Worm (Caenorhabditis elegans) whole organism, young adult: ENCODE measurements around the gene B0238.15.

Source experiments
- C17E4.6 ChIP-seq: fragments of 200-800 bp; sonication (Bioruptor generic); IDR thresholded peaks from 2 replicates; pipeline ENCODE4 v1.3.6; 2022; ENCODE audit warnings: missing genetic modification reagents, missing genetic modification characterization, missing compliant biosample characterization
- F10E7.11 ChIP-seq: sonication (generic microtip); optimal IDR thresholded peaks from 2 replicates; lab custom pipeline; 2017; ENCODE audit warnings: mild to moderate bottlenecking, missing genetic modification characterization, moderate library complexity, missing compliant biosample characterization
- F22D6.2 ChIP-seq: sonication (generic microtip); optimal IDR thresholded peaks from 2 replicates; lab custom pipeline; 2016; ENCODE audit warnings: mild to moderate bottlenecking, missing genetic modification characterization, missing compliant biosample characterization
- F33H1.4 ChIP-seq: fragments of 200-800 bp; sonication (Bioruptor generic); IDR thresholded peaks from 2 replicates; pipeline ENCODE4 v1.3.6; 2022; ENCODE audit warnings: missing genetic modification reagents, missing genetic modification characterization, missing compliant biosample characterization
- F37B4.10 ChIP-seq: fragments of 200-800 bp; sonication (Bioruptor generic); IDR thresholded peaks from 2 replicates; pipeline ENCODE4 v1.3.6; 2022; ENCODE audit warnings: missing genetic modification characterization, missing compliant biosample characterization
- F39B2.1 ChIP-seq: fragments of 200-800 bp; sonication (Bioruptor generic); IDR thresholded peaks from 2 replicates; pipeline ENCODE4 v1.3.6; 2022; ENCODE audit warnings: missing genetic modification reagents, missing genetic modification characterization, missing compliant biosample characterization
- K11D2.4 ChIP-seq: fragments of 200-800 bp; sonication (Bioruptor generic); IDR thresholded peaks from 2 replicates; pipeline ENCODE4 v1.3.6; 2022; ENCODE audit warnings: missing genetic modification reagents, missing genetic modification characterization, missing compliant biosample characterization
- T07F8.4 ChIP-seq: sonication (generic microtip); optimal IDR thresholded peaks from 2 replicates; lab custom pipeline; 2016; ENCODE audit warnings: mild to moderate bottlenecking, missing genetic modification characterization, moderate library complexity, missing compliant biosample characterization
- ZK185.1 ChIP-seq: sonication (generic microtip); optimal IDR thresholded peaks from 2 replicates; lab custom pipeline; 2016; ENCODE audit warnings: mild to moderate bottlenecking, missing genetic modification characterization, missing compliant biosample characterization; ENCODE audit not compliant: poor library complexity, severe bottlenecking
- athp-1 ChIP-seq: sonication (generic microtip); optimal IDR thresholded peaks from 2 replicates; lab custom pipeline; 2017; ENCODE audit warnings: mild to moderate bottlenecking, missing genetic modification characterization, missing compliant biosample characterization
- attf-6 ChIP-seq: fragments of 200-800 bp; sonication (Bioruptor generic); IDR thresholded peaks from 2 replicates; pipeline ENCODE4 v1.3.6; 2022; ENCODE audit warnings: missing genetic modification reagents, missing genetic modification characterization, missing compliant biosample characterization
- ceh-27 ChIP-seq: fragments of 200-800 bp; sonication (Bioruptor generic); optimal IDR thresholded peaks from 2 replicates; lab custom pipeline; 2018; ENCODE audit warnings: mild to moderate bottlenecking, missing genetic modification characterization, moderate library complexity, missing compliant biosample characterization
- die-1 ChIP-seq: sonication (generic microtip); optimal IDR thresholded peaks from 2 replicates; lab custom pipeline; 2016; ENCODE audit warnings: missing genotype, mild to moderate bottlenecking, missing genetic modification characterization, missing compliant biosample characterization
- dox-1 ChIP-seq: fragments of 200-800 bp; sonication (Bioruptor generic); IDR thresholded peaks from 2 replicates; pipeline ENCODE4 v1.3.6; 2022; ENCODE audit warnings: missing genetic modification reagents, missing genetic modification characterization, missing compliant biosample characterization
- dpff-1 ChIP-seq: sonication (generic microtip); optimal IDR thresholded peaks from 2 replicates; lab custom pipeline; 2017; ENCODE audit warnings: mild to moderate bottlenecking, missing genetic modification characterization, missing compliant biosample characterization
- dpl-1 ChIP-seq: fragments of 150-350 bp; optimal IDR thresholded peaks from 2 replicates; lab custom pipeline; 2014; ENCODE audit warnings: missing biosample characterization, missing genetic modification reagents, missing genetic modification characterization
- egl-44 ChIP-seq: fragments of 200-800 bp; sonication (Bioruptor generic); IDR thresholded peaks from 2 replicates; pipeline ENCODE4 v1.3.6; 2022; ENCODE audit warnings: missing genetic modification reagents, missing genetic modification characterization, missing compliant biosample characterization
- fkh-3 ChIP-seq: sonication (generic microtip); optimal IDR thresholded peaks from 2 replicates; lab custom pipeline; 2016; ENCODE audit warnings: mild to moderate bottlenecking, missing genetic modification characterization, missing compliant biosample characterization
- hlh-12 ChIP-seq: sonication (generic microtip); optimal IDR thresholded peaks from 2 replicates; lab custom pipeline; 2016; ENCODE audit warnings: missing genetic modification characterization, missing compliant biosample characterization
- hrde-1 ChIP-seq: sonication (generic microtip); optimal IDR thresholded peaks from 2 replicates; lab custom pipeline; 2016; ENCODE audit warnings: missing genetic modification characterization, mild to moderate bottlenecking, missing compliant biosample characterization, moderate library complexity, missing genotype, missing genetic modification reagents, borderline replicate concordance
- lin-26 ChIP-seq: fragments of 200-800 bp; sonication (Bioruptor generic); IDR thresholded peaks from 2 replicates; pipeline ENCODE4 v1.3.6; 2022; ENCODE audit warnings: missing genetic modification reagents, missing genetic modification characterization, missing compliant biosample characterization
- lin-35 ChIP-seq, 3 experiments: fragments of 150-350 bp in 2 of 3; sonication (generic microtip) in 1 of 3; optimal IDR thresholded peaks; 2 replicates each; lab custom pipeline; 2014 to 2018; ENCODE audit warnings: missing biosample characterization in 3 of 3, missing genetic modification characterization in 3 of 3, missing genetic modification reagents in 3 of 3
- lin-54 ChIP-seq: fragments of 200-800 bp; sonication (Bioruptor generic); optimal IDR thresholded peaks from 2 replicates; lab custom pipeline; 2018; ENCODE audit warnings: mild to moderate bottlenecking, missing genetic modification characterization, missing compliant biosample characterization
- nfya-2 ChIP-seq: fragments of 200-800 bp; sonication (Bioruptor generic); IDR thresholded peaks from 2 replicates; pipeline ENCODE4 v1.3.6; 2022; ENCODE audit warnings: missing genetic modification reagents, missing genetic modification characterization, missing compliant biosample characterization
- nfyb-1 ChIP-seq: fragments of 200-800 bp; sonication (Bioruptor generic); IDR thresholded peaks from 2 replicates; pipeline ENCODE4 v1.3.6; 2022; ENCODE audit warnings: missing genetic modification reagents, missing genetic modification characterization, missing compliant biosample characterization
- nhr-80 ChIP-seq: sonication (generic microtip); optimal IDR thresholded peaks from 2 replicates; lab custom pipeline; 2016; ENCODE audit warnings: missing genetic modification characterization, missing compliant biosample characterization
- nhr-90 ChIP-seq: sonication (generic microtip); optimal IDR thresholded peaks from 2 replicates; lab custom pipeline; 2016; ENCODE audit warnings: missing genotype, mild to moderate bottlenecking, missing genetic modification characterization, missing compliant biosample characterization
- pha-4 ChIP-seq: fragments of 150-350 bp; sonication (generic microtip); optimal IDR thresholded peaks from 2 replicates; lab custom pipeline; 2014; ENCODE audit warnings: missing biosample characterization, missing genetic modification reagents, missing genetic modification characterization
- snpc-1.3 ChIP-seq: sonication (generic microtip); optimal IDR thresholded peaks from 2 replicates; lab custom pipeline; 2017; ENCODE audit warnings: missing genetic modification characterization, mild to moderate bottlenecking, missing compliant biosample characterization, antibody characterized with exemption, moderate library complexity, missing genotype, missing genetic modification reagents; ENCODE audit not compliant: insufficient read depth
- tlf-1 ChIP-seq: fragments of 200-800 bp; sonication (Bioruptor generic); optimal IDR thresholded peaks from 2 replicates; lab custom pipeline; 2018; ENCODE audit warnings: mild to moderate bottlenecking, missing genetic modification characterization, missing compliant biosample characterization
- unc-130 ChIP-seq: sonication (generic microtip); optimal IDR thresholded peaks from 2 replicates; lab custom pipeline; 2016; ENCODE audit warnings: missing genetic modification reagents, missing genetic modification characterization, missing compliant biosample characterization
- unc-62 ChIP-seq: fragments of 150-350 bp; optimal IDR thresholded peaks from 2 replicates; lab custom pipeline; 2014; ENCODE audit warnings: missing biosample characterization, missing genetic modification reagents, missing genetic modification characterization
- xnd-1 ChIP-seq: sonication (generic microtip); optimal IDR thresholded peaks from 2 replicates; lab custom pipeline; 2016; ENCODE audit warnings: missing genotype, missing genetic modification reagents, missing genetic modification characterization, missing compliant biosample characterization
- ztf-18 ChIP-seq: sonication (generic microtip); optimal IDR thresholded peaks from 2 replicates; lab custom pipeline; 2016; ENCODE audit warnings: missing genotype, mild to moderate bottlenecking, missing genetic modification characterization, missing compliant biosample characterization
- ztf-6 ChIP-seq: fragments of 200-800 bp; sonication (Bioruptor generic); IDR thresholded peaks from 2 replicates; pipeline ENCODE4 v1.3.6; 2022; ENCODE audit warnings: missing genetic modification reagents, missing genetic modification characterization, missing compliant biosample characterization

The B0238.15 gene

ce11 chrV:5204127-5204526 lies 35.9 kb upstream of the B0238.15 start, which contains the start of gene ttc-37 (continued):
- TF ChIP-seq nhr-90 (tag; lab: Kevin White, UChicago) (no peak), athp-1 (no peak), lin-54 (GFP tag; lab: Kevin White, UChicago) (peak; percentile 95), lin-35 (GFP tag; optimal IDR thresholded peaks at IDR 0.05; lab: Kevin White, UChicago) (peak; percentile 30 to 92 (median 44)), F10E7.11 (no peak), attf-6 (no peak), unc-62 (GFP tag; lab: Kevin White, UChicago) (no peak), F22D6.2 (no peak), K11D2.4 (GFP tag; lab: Robert Waterston, UW) (peak; percentile 61; the same call in 1 of the 2 replicates), dpl-1 (GFP tag; lab: Kevin White, UChicago) (peak; percentile 66), F39B2.1 (GFP tag; lab: Robert Waterston, UW) (no peak), dpff-1 (tag; lab: Kevin White, UChicago) (no peak)

ce11 chrV:5213674-5214073 lies 26.3 kb upstream of the B0238.15 start:
- no peak for TF ChIP-seq ztf-18
- TF ChIP-seq nfya-2 (GFP tag; lab: Robert Waterston, UW) = 0 out of 2 replicates have a peak, but pooled peaks have one; percentile 72
- TF ChIP-seq hlh-12 (tag; lab: Kevin White, UChicago) = no peak
- TF ChIP-seq nfyb-1 = peak; percentile 93

ce11 chrV:5223044-5223443 lies 17.0 kb upstream of the B0238.15 start, which contains the start of gene Y49G5B.1:
Gene Y49G5B.1, plus strand, starts transcription at chrV:5223367.
- TF ChIP-seq nhr-80 (tag; lab: Kevin White, UChicago) = peak; percentile 59
- TF ChIP-seq egl-44 (GFP tag; lab: Robert Waterston, UW) = no peak
- TF ChIP-seq, all 124 proteins: peak for 1

DNA sequence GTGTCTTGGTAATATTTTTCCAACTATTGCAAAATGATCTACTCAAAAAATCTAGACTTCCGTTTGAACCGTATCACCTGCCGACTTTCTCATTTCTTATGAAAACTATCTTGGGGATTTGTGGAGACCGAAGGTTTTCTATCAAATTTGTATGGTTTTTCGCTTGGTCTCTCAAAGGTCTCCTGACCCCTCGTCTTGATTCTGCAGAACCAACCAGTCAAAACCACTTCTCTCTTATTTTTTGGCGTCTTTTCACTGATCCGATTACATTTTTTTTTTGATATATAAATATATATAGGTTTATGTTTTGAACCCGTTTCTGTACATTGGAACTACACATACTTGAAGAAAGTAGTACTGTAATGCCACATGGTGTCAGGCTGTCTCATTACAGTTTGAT lies 14.3 kb upstream of the B0238.15 start:
- no peak for TF ChIP-seq F37B4.10 (GFP tag; lab: Robert Waterston, UW)
- TF ChIP-seq T07F8.4 (tag; lab: Kevin White, UChicago) = no peak
- no peak for TF ChIP-seq xnd-1 (tag; lab: Kevin White, UChicago)
- TF ChIP-seq die-1 = no peak
- TF ChIP-seq unc-130 (GFP tag; lab: Kevin White, UChicago) = no peak
- no peak for TF ChIP-seq K11D2.4 (GFP tag; lab: Robert Waterston, UW)
- TF ChIP-seq hrde-1 (tag; lab: Kevin White, UChicago) = no peak
- TF ChIP-seq F33H1.4 = no peak
- TF ChIP-seq tlf-1 (GFP tag; lab: Kevin White, UChicago) = no peak
- no peak for TF ChIP-seq ZK185.1 (tag; lab: Kevin White, UChicago)
- TF ChIP-seq dox-1 = no peak
- TF ChIP-seq C17E4.6 (GFP tag; lab: Robert Waterston, UW) = no peak
- TF ChIP-seq ceh-27 (GFP tag; lab: Kevin White, UChicago) = no peak
- no peak for TF ChIP-seq snpc-1.3 (tag; lab: Kevin White, UChicago)
- no peak for TF ChIP-seq unc-62 (GFP tag; lab: Kevin White, UChicago)
- TF ChIP-seq fkh-3 (tag; lab: Kevin White, UChicago) = no peak
- no peak for TF ChIP-seq nfyb-1
- no peak for TF ChIP-seq ztf-6
- TF ChIP-seq lin-26 (GFP tag; lab: Robert Waterston, UW) = no peak
- TF ChIP-seq pha-4 (tag; lab: Kevin White, UChicago) = no peak
